Worm (Caenorhabditis elegans) whole organism, L3 larva: Measurements from ENCODE around the gene C50E3.9.

Source experiments
- elt-3 ChIP-seq, 3 experiments: fragments of 150-350 bp in 1 of 3; sonication (generic microtip) in 2 of 3; optimal IDR thresholded peaks; 2 replicates in 2 of 3; 4 replicates in 1 of 3; lab custom pipeline; 2014 to 2017; ENCODE audit warnings: missing biosample characterization in 3 of 3, missing genetic modification characterization in 3 of 3
- lin-39 ChIP-seq: fragments of 150-350 bp; optimal IDR thresholded peaks from 2 replicates; lab custom pipeline; 2018; ENCODE audit warnings: missing biosample characterization, missing genetic modification reagents, missing genetic modification characterization
- mdl-1 ChIP-seq: fragments of 150-350 bp; optimal IDR thresholded peaks from 2 replicates; lab custom pipeline; 2014; ENCODE audit warnings: missing biosample characterization, missing genetic modification characterization
- nhr-76 ChIP-seq: fragments of 150-350 bp; sonication (generic microtip); optimal IDR thresholded peaks from 5 replicates; lab custom pipeline; 2014; ENCODE audit warnings: missing biosample characterization, missing genetic modification characterization
- skn-1 ChIP-seq: fragments of 150-350 bp; optimal IDR thresholded peaks from 2 replicates; lab custom pipeline; 2014; ENCODE audit warnings: missing biosample characterization, missing genetic modification characterization
- unc-62 ChIP-seq: fragments of 150-350 bp; sonication (generic microtip); optimal IDR thresholded peaks from 4 replicates; lab custom pipeline; 2014; ENCODE audit warnings: missing biosample characterization, missing genetic modification reagents, missing genetic modification characterization
- ztf-11 ChIP-seq: fragments of 150-350 bp; optimal IDR thresholded peaks from 2 replicates; lab custom pipeline; 2014; ENCODE audit warnings: missing biosample characterization, missing genetic modification characterization
- ztf-4 ChIP-seq: fragments of 150-350 bp; optimal IDR thresholded peaks from 2 replicates; lab custom pipeline; 2014; ENCODE audit warnings: missing biosample characterization, missing genetic modification characterization

DNA sequence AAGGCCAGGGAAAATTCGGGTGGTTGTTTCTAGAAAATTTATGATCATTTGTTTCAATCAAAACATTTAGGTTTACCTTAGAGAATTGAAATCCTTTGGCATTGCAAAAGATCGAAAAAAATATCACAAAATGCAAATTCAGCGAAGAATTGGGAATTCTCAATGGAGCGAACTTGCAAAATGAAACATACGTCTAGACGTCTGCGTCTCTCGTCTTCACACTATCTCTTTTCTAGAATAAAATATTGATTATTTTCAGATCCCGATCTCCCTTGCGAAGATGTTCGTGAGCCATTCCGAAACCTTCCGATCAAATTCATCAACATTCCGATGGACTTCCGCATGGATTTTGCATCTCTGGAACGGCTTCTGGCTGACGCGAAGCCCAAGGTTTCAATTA is 19.7 kb downstream of the C50E3.9 start, which contains the start of gene ets-6:
- TF ChIP-seq ztf-4 (tag; lab: Kevin White, UChicago): no peak
- TF ChIP-seq unc-62 (GFP tag; lab: Kevin White, UChicago): no peak
- no peak for TF ChIP-seq skn-1 (tag; lab: Kevin White, UChicago)
- TF ChIP-seq mdl-1: no peak
- TF ChIP-seq ztf-11 (tag; lab: Kevin White, UChicago): no peak
- TF ChIP-seq elt-3 (tag; optimal IDR thresholded peaks at IDR 0.05; lab: Kevin White, UChicago): no peak
- TF ChIP-seq lin-39 (tag; lab: Kevin White, UChicago): no peak
- TF ChIP-seq nhr-76 (tag; lab: Kevin White, UChicago): no peak
